Fruit fly (Drosophila melanogaster): ENCODE measurements around the gene CG31464.

The CG31464 gene

dm6 chr3R:8284234-8284633, 6.8 kb upstream of the CG31464 start (continued):
- TF ChIP-seq MBD-R2 (GFP tag; IDR thresholded peaks at IDR 0.05) (no peak), CG33213 (GFP tag; optimal IDR thresholded peaks at IDR 0.05) (no peak), CG13123 (GFP tag; optimal IDR thresholded peaks at IDR 0.05) (no peak), zen (tag; optimal IDR thresholded peaks at IDR 0.05) (peak; percentile 39), Ravus (GFP tag; IDR thresholded peaks at IDR 0.05) (no peak), ato (GFP tag; IDR thresholded peaks at IDR 0.05; ENCODE audit: partially characterized antibody) (no peak), schlank (tag; optimal IDR thresholded peaks at IDR 0.05) (no peak), lov (optimal IDR thresholded peaks at IDR 0.05) (no peak), lov (GFP tag; IDR thresholded peaks at IDR 0.05) (no peak), Dp (GFP tag; optimal IDR thresholded peaks at IDR 0.05) (no peak), CG18476 (GFP tag; optimal IDR thresholded peaks at IDR 0.05) (no peak), D (optimal IDR thresholded peaks at IDR 0.05) (peak; percentile 100), D (GFP tag; optimal IDR thresholded peaks at IDR 0.05) (no peak), ind (GFP tag; optimal IDR thresholded peaks at IDR 0.05) (no peak), twi (tag; optimal IDR thresholded peaks at IDR 0.05) (peak; percentile 18)

dm6 chr3R:8285727-8286344, 5.2 kb upstream of the CG31464 start:
- TF ChIP-seq CoRest (tag; optimal IDR thresholded peaks at IDR 0.05) (no peak), H15 (GFP tag; IDR thresholded peaks at IDR 0.05) (no peak), ATbp (GFP tag; optimal IDR thresholded peaks at IDR 0.05) (no peak), zf30C (GFP tag; optimal IDR thresholded peaks at IDR 0.05) (peak; percentile 66), CG4360 (GFP tag; IDR thresholded peaks at IDR 0.05) (no peak), oc (tag; optimal IDR thresholded peaks at IDR 0.05) (no peak), vvl (GFP tag; IDR thresholded peaks at IDR 0.05) (no peak), CG7928 (GFP tag; optimal IDR thresholded peaks at IDR 0.05) (no peak), CG10267 (tag; optimal IDR thresholded peaks at IDR 0.05) (peak; percentile 36), caup (GFP tag; optimal IDR thresholded peaks at IDR 0.05; ENCODE audit: severe bottlenecking) (no peak), dmrt11E (tag; optimal IDR thresholded peaks at IDR 0.05) (peak; percentile 29), CG8924 (tag; optimal IDR thresholded peaks at IDR 0.05) (peak; percentile 9), D (optimal IDR thresholded peaks at IDR 0.05) (peak; percentile 71), D (GFP tag; optimal IDR thresholded peaks at IDR 0.05) (no peak), CG15514 (GFP tag; optimal IDR thresholded peaks at IDR 0.05) (no peak), CG15073 (GFP tag; optimal IDR thresholded peaks at IDR 0.05) (no peak), Scr (GFP tag; IDR thresholded peaks at IDR 0.05; ENCODE audit: partially characterized antibody) (no peak), trem (tag; optimal IDR thresholded peaks at IDR 0.05) (peak; percentile 9), eve (GFP tag; optimal IDR thresholded peaks at IDR 0.05) (no peak), CG3065 (GFP tag; optimal IDR thresholded peaks at IDR 0.05) (no peak), CG9727 (GFP tag; optimal IDR thresholded peaks at IDR 0.05) (peak; percentile 54), Chrac-16 (GFP tag; optimal IDR thresholded peaks at IDR 0.05) (no peak), sob (GFP tag; IDR thresholded peaks at IDR 0.05) (no peak), CG15696 (tag; optimal IDR thresholded peaks at IDR 0.05) (peak; percentile 76), lbe (GFP tag; optimal IDR thresholded peaks at IDR 0.05) (no peak), CG13624 (GFP tag; optimal IDR thresholded peaks at IDR 0.05) (no peak), bbx (GFP tag; IDR thresholded peaks at IDR 0.05; ENCODE audit: partially characterized antibody) (no peak), CG14710 (tag; optimal IDR thresholded peaks at IDR 0.05) (peak; percentile 28), Kr (GFP tag; optimal IDR thresholded peaks at IDR 0.05) (no peak), MTF-1 (GFP tag; optimal IDR thresholded peaks at IDR 0.05; ENCODE audit: borderline replicate concordance) (no peak), z (GFP tag; IDR thresholded peaks at IDR 0.05) (no peak), Optix (GFP tag; IDR thresholded peaks at IDR 0.05) (0 out of 3 replicates have a peak, but pooled peaks have one; percentile 14), CG13296 (GFP tag; optimal IDR thresholded peaks at IDR 0.05) (no peak), ato (GFP tag; IDR thresholded peaks at IDR 0.05; ENCODE audit: partially characterized antibody) (peak; percentile 42; the same call in 1 of the 2 replicates), CG6765 (GFP tag; optimal IDR thresholded peaks at IDR 0.05) (no peak), CG3995 (GFP tag; optimal IDR thresholded peaks at IDR 0.05) (no peak), CG1832 (GFP tag; optimal IDR thresholded peaks at IDR 0.05) (peak; percentile 41)
